Worm (Caenorhabditis elegans) whole organism, L1 larva: ENCODE data around the gene str-118.
A peak's percentile ranks its signal among the peaks of the same experiment; 100 is the strongest.

ENCODE experiments used
- C04F5.9 ChIP-seq: sonication (generic microtip); optimal IDR thresholded peaks from 2 replicates; lab custom pipeline; 2016; ENCODE audit warnings: missing genetic modification characterization, missing compliant biosample characterization
- C16A3.4 ChIP-seq: fragments of 150-350 bp; optimal IDR thresholded peaks from 2 replicates; lab custom pipeline; 2014; ENCODE audit warnings: missing biosample characterization, missing genetic modification characterization
- C34B4.2 ChIP-seq: sonication (generic microtip); optimal IDR thresholded peaks from 2 replicates; lab custom pipeline; 2017; ENCODE audit warnings: mild to moderate bottlenecking, missing genetic modification characterization, missing compliant biosample characterization
- Y116A8C.19 ChIP-seq: sonication (generic microtip); optimal IDR thresholded peaks from 2 replicates; lab custom pipeline; 2016; ENCODE audit warnings: missing compliant biosample characterization, missing genetic modification characterization, borderline replicate concordance
- blmp-1 ChIP-seq: fragments of 150-350 bp; optimal IDR thresholded peaks from 2 replicates; lab custom pipeline; 2014; ENCODE audit warnings: missing biosample characterization, missing genetic modification characterization
- ceh-63 ChIP-seq: fragments of 200-800 bp; sonication (Bioruptor generic); optimal IDR thresholded peaks from 2 replicates; lab custom pipeline; 2018; ENCODE audit warnings: mild to moderate bottlenecking, missing genetic modification characterization, missing compliant biosample characterization
- ceh-82 ChIP-seq, 3 experiments: fragments of 150-350 bp in 1 of 3; sonication (generic microtip) in 2 of 3; optimal IDR thresholded peaks; 2 replicates each; lab custom pipeline; 2014 to 2017; ENCODE audit warnings: missing biosample characterization in 3 of 3, missing genetic modification characterization in 3 of 3
- dsc-1 ChIP-seq: sonication (generic microtip); optimal IDR thresholded peaks from 2 replicates; lab custom pipeline; 2016; ENCODE audit warnings: mild to moderate bottlenecking, missing genetic modification characterization, missing compliant biosample characterization
- efl-1 ChIP-seq, 4 experiments: fragments of 150-350 bp; optimal IDR thresholded peaks in 3 of 4; peaks in 1 of 4; 1 replicate in 1 of 4; 2 replicates in 3 of 4; lab custom pipeline; 2014; ENCODE audit warnings: missing biosample characterization in 2 of 4, missing genetic modification characterization in 2 of 4, missing genetic modification reagents in 2 of 4
- egl-13 ChIP-seq: sonication (generic microtip); optimal IDR thresholded peaks from 2 replicates; lab custom pipeline; 2016; ENCODE audit warnings: missing genotype, missing genetic modification reagents, missing genetic modification characterization, missing compliant biosample characterization
- elt-2 ChIP-seq: sonication (generic microtip); optimal IDR thresholded peaks from 2 replicates; lab custom pipeline; 2016; ENCODE audit warnings: missing genetic modification characterization, mild to moderate bottlenecking, inconsistent platforms, missing compliant biosample characterization, missing genetic modification reagents
- elt-3 ChIP-seq, 6 experiments: fragments of 150-350 bp in 1 of 6; sonication (generic microtip); optimal IDR thresholded peaks; 2 replicates each; lab custom pipeline; 2017 to 2018; ENCODE audit warnings: missing biosample characterization in 6 of 6, missing genetic modification characterization in 6 of 6, inconsistent platforms in 1 of 6
- fkh-10 ChIP-seq: sonication (generic microtip); optimal IDR thresholded peaks from 2 replicates; lab custom pipeline; 2017; ENCODE audit warnings: missing biosample characterization, missing genetic modification reagents, missing genetic modification characterization
- grh-1 ChIP-seq: fragments of 200-800 bp; sonication (Bioruptor generic); IDR thresholded peaks from 2 replicates; pipeline ENCODE4 v1.3.6; 2022; ENCODE audit warnings: missing genetic modification reagents, missing genetic modification characterization, missing compliant biosample characterization
- hlh-17 ChIP-seq: fragments of 200-800 bp; sonication (Bioruptor generic); optimal IDR thresholded peaks from 2 replicates; lab custom pipeline; 2018; ENCODE audit warnings: missing genetic modification characterization, mild to moderate bottlenecking, missing compliant biosample characterization, moderate library complexity, borderline replicate concordance
- hpl-2 ChIP-seq: fragments of 150-350 bp; optimal IDR thresholded peaks from 2 replicates; lab custom pipeline; 2014; ENCODE audit warnings: missing biosample characterization, missing genetic modification reagents, missing genetic modification characterization
- irx-1 ChIP-seq: sonication (generic microtip); optimal IDR thresholded peaks from 2 replicates; lab custom pipeline; 2016; ENCODE audit warnings: missing genetic modification characterization, missing compliant biosample characterization
- isw-1 ChIP-seq: fragments of 200-800 bp; sonication (Bioruptor generic); IDR thresholded peaks from 2 replicates; pipeline ENCODE4 v1.3.6; 2022; ENCODE audit warnings: missing genetic modification characterization, missing compliant biosample characterization
- lin-14 ChIP-seq: fragments of 200-800 bp; sonication (Bioruptor generic); optimal IDR thresholded peaks from 2 replicates; lab custom pipeline; 2018; ENCODE audit warnings: mild to moderate bottlenecking, missing genetic modification characterization, moderate library complexity, missing compliant biosample characterization
- lin-35 ChIP-seq, 2 experiments: fragments of 150-350 bp; optimal IDR thresholded peaks; 2 replicates each; lab custom pipeline; 2014; ENCODE audit warnings: missing biosample characterization in 2 of 2, missing genetic modification characterization in 2 of 2, missing genetic modification reagents in 2 of 2
- lin-39 ChIP-seq: fragments of 150-350 bp; optimal IDR thresholded peaks from 2 replicates; lab custom pipeline; 2014; ENCODE audit warnings: missing biosample characterization, missing genetic modification reagents, missing genetic modification characterization
- lir-3 ChIP-seq: sonication (generic microtip); optimal IDR thresholded peaks from 2 replicates; lab custom pipeline; 2016; ENCODE audit warnings: mild to moderate bottlenecking, missing genetic modification characterization, moderate library complexity, missing compliant biosample characterization; ENCODE audit not compliant: poor library complexity
- lsy-2 ChIP-seq, 2 experiments: fragments of 150-350 bp; optimal IDR thresholded peaks; 2 replicates each; lab custom pipeline; 2014; ENCODE audit warnings: missing biosample characterization in 2 of 2, missing genetic modification characterization in 2 of 2
- mef-2 ChIP-seq: fragments of 150-350 bp; optimal IDR thresholded peaks from 2 replicates; lab custom pipeline; 2014; ENCODE audit warnings: missing biosample characterization, missing genetic modification characterization
- mep-1 ChIP-seq: fragments of 150-350 bp; optimal IDR thresholded peaks from 2 replicates; lab custom pipeline; 2014; ENCODE audit warnings: missing biosample characterization, missing genetic modification characterization
- nhr-11 ChIP-seq: fragments of 150-350 bp; optimal IDR thresholded peaks from 2 replicates; lab custom pipeline; 2014; ENCODE audit warnings: missing biosample characterization, missing genetic modification characterization
- nhr-20 ChIP-seq: sonication (generic microtip); optimal IDR thresholded peaks from 2 replicates; lab custom pipeline; 2016; ENCODE audit warnings: mild to moderate bottlenecking, missing genetic modification characterization, missing compliant biosample characterization
- nhr-47 ChIP-seq: sonication (generic microtip); optimal IDR thresholded peaks from 2 replicates; lab custom pipeline; 2016; ENCODE audit warnings: mild to moderate bottlenecking, missing genetic modification characterization, moderate library complexity, missing compliant biosample characterization
- nhr-71 ChIP-seq: sonication (generic microtip); optimal IDR thresholded peaks from 2 replicates; lab custom pipeline; 2016; ENCODE audit warnings: mild to moderate bottlenecking, missing genetic modification characterization, moderate library complexity, missing compliant biosample characterization
- nhr-84 ChIP-seq: sonication (generic microtip); optimal IDR thresholded peaks from 2 replicates; lab custom pipeline; 2017; ENCODE audit warnings: missing biosample characterization, missing genetic modification characterization
- nhr-85 ChIP-seq: sonication (generic microtip); peaks from one replicate; lab custom pipeline; 2016; ENCODE audit warnings: missing genetic modification characterization, inconsistent platforms, missing compliant biosample characterization
- nhr-90 ChIP-seq: sonication (generic microtip); optimal IDR thresholded peaks from 2 replicates; lab custom pipeline; 2016; ENCODE audit warnings: mild to moderate bottlenecking, missing genetic modification characterization, missing compliant biosample characterization; ENCODE audit not compliant: poor library complexity
- pag-3 ChIP-seq: sonication (generic microtip); optimal IDR thresholded peaks from 2 replicates; lab custom pipeline; 2017; ENCODE audit warnings: missing genetic modification characterization, mild to moderate bottlenecking, missing compliant biosample characterization, antibody characterized with exemption, borderline replicate concordance; ENCODE audit not compliant: insufficient read depth
- rnt-1 ChIP-seq: sonication (generic microtip); optimal IDR thresholded peaks from 2 replicates; lab custom pipeline; 2016; ENCODE audit warnings: mild to moderate bottlenecking, missing genetic modification characterization, moderate library complexity, missing compliant biosample characterization
- snpc-4 ChIP-seq: fragments of 150-350 bp; optimal IDR thresholded peaks from 2 replicates; lab custom pipeline; 2014; ENCODE audit warnings: missing biosample characterization, missing genetic modification characterization
- snu-23 ChIP-seq: sonication (generic microtip); optimal IDR thresholded peaks from 2 replicates; lab custom pipeline; 2016; ENCODE audit warnings: missing genetic modification characterization, missing compliant biosample characterization
- sox-4 ChIP-seq: sonication (generic microtip); optimal IDR thresholded peaks from 2 replicates; lab custom pipeline; 2016; ENCODE audit warnings: missing genetic modification characterization, missing compliant biosample characterization
- swsn-7 ChIP-seq: sonication (generic microtip); optimal IDR thresholded peaks from 2 replicates; lab custom pipeline; 2016; ENCODE audit warnings: missing genetic modification characterization, missing compliant biosample characterization
- tbx-2 ChIP-seq: sonication (generic microtip); optimal IDR thresholded peaks from 2 replicates; lab custom pipeline; 2016; ENCODE audit warnings: missing genetic modification characterization, missing compliant biosample characterization
- unc-130 ChIP-seq: fragments of 150-350 bp; optimal IDR thresholded peaks from 2 replicates; lab custom pipeline; 2017; ENCODE audit warnings: missing biosample characterization, missing genetic modification characterization, inconsistent platforms
- unc-62 ChIP-seq: fragments of 150-350 bp; optimal IDR thresholded peaks from 2 replicates; lab custom pipeline; 2014; ENCODE audit warnings: missing biosample characterization, missing genetic modification reagents, missing genetic modification characterization
- unc-98 ChIP-seq: fragments of 200-800 bp; sonication (Bioruptor generic); IDR thresholded peaks from 2 replicates; pipeline ENCODE4 v1.3.6; 2022; ENCODE audit warnings: missing genetic modification characterization, missing compliant biosample characterization
- vab-15 ChIP-seq: sonication (generic microtip); optimal IDR thresholded peaks from 2 replicates; lab custom pipeline; 2017; ENCODE audit warnings: missing genotype, mild to moderate bottlenecking, missing genetic modification characterization, missing compliant biosample characterization
- xbp-1 ChIP-seq: sonication (generic microtip); optimal IDR thresholded peaks from 2 replicates; lab custom pipeline; 2016; ENCODE audit warnings: missing genetic modification characterization, missing compliant biosample characterization

The str-118 gene

DNA sequence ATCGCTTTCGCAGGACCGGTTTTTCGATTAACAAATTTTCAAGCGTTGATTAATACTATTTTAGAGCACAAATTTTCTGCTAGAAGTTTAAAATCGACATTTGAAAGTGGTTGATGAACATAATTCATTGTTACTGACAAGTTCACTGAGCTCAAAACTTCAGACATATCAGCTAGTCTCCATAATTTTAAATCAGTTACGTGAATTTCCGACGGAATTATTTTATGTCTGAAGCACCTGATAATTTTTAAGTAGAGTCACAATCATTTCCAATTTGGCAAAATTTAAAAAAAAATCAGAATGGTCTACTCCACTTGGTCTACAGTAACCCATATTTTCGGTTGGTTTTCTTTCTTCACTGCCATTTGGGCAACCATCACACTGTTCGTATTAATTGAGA lies at the start of gene str-118:
Gene str-118 (plus strand): TSS at position 301 of the 400 bp plus-strand sequence.
- TF ChIP-seq C04F5.9 (tag; lab: Kevin White, UChicago) (no peak), nhr-90 (no peak), C34B4.2 (no peak), unc-62 (GFP tag; lab: Kevin White, UChicago) (no peak), nhr-84 (tag; lab: Kevin White, UChicago) (no peak), nhr-47 (tag; lab: Kevin White, UChicago) (no peak), ceh-63 (GFP tag; lab: Kevin White, UChicago) (no peak), lir-3 (no peak)

DNA sequence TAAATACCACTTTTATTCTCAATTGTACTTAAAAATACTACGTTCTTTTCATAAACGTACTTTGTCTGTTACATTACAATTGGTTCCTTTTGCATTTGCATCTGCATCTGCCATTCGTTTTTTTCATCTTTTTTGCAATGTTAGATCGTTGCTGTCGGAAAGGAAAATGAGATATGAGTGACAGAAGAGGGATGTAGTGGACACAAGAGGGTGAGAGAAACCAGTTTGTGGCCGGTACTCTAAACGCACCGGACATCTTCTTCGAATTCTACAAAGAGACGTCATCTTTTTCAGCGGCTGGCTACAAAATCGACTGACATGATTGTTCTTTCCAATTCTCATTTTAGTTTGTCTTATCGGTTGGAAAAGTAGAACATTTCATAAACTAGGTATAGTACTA lies 49.2 kb upstream of the str-118 start:
- TF ChIP-seq snu-23 (GFP tag; lab: Kevin White, UChicago) (peak; percentile 40), lir-3 (no peak), grh-1 (GFP tag; lab: Robert Waterston, UW) (peak; percentile 68), unc-130 (tag; lab: Kevin White, UChicago) (no peak), fkh-10 (GFP tag; lab: Kevin White, UChicago) (no peak), pag-3 (tag; lab: Kevin White, UChicago) (no peak), blmp-1 (tag; lab: Kevin White, UChicago) (peak; percentile 78), nhr-85 (tag; lab: Kevin White, UChicago) (peak; percentile 69), lin-35 (GFP tag; optimal IDR thresholded peaks at IDR 0.05; lab: Kevin White, UChicago) (peak in 1 of 2 experiments; percentile 33), snpc-4 (tag; lab: Kevin White, UChicago) (no peak), nhr-20 (tag; lab: Kevin White, UChicago) (peak; percentile 25), hlh-17 (GFP tag; lab: Kevin White, UChicago) (no peak), lin-14 (GFP tag; lab: Kevin White, UChicago) (peak; percentile 70), xbp-1 (tag; lab: Kevin White, UChicago) (peak; percentile 44), elt-3 (tag; optimal IDR thresholded peaks at IDR 0.05; lab: Kevin White, UChicago) (peak in 1 of 6 experiments; percentile 16), unc-98 (GFP tag; lab: Robert Waterston, UW) (no peak), tbx-2 (tag; lab: Kevin White, UChicago) (no peak), mep-1 (tag; lab: Kevin White, UChicago) (peak; percentile 31), isw-1 (GFP tag; lab: Robert Waterston, UW) (no peak), lsy-2 (tag; optimal IDR thresholded peaks at IDR 0.05; lab: Kevin White, UChicago) (no peak), unc-62 (GFP tag; lab: Kevin White, UChicago) (no peak)
- TF ChIP-seq, all 84 proteins: peak for 10

DNA sequence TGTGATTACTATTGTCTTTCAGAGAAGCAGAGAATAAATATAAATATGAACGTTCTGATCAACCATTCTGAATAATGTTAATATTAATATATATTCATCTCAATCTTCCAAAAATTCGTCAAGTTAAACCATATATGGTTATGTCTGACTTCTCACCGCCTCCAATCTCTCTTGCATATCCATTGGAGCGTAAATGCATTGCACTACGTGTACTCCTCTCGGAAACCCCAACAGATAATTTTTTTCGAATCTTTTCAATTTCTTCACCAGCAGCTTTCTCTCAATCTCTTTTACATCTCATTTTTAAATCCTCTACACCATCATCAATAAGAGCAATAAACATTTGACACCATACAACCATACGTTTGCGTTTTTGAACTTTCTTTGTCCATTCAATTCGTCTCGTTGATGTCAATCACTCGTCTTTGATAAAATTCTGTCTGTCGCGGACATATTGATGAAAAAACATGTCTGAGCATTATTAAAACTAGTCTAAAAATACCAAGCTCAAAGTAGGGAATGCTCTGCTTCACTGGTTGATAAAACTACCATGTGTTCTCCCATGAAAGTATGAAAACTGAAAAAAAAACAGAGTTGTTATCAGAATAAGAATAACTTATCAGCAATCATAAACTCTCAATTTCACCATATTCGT lies 48.5 kb upstream of the str-118 start:
- TF ChIP-seq elt-3 (tag; optimal IDR thresholded peaks at IDR 0.05; lab: Kevin White, UChicago) (peak in 1 of 6 experiments; percentile 11), lin-14 (GFP tag; lab: Kevin White, UChicago) (peak; percentile 77), nhr-84 (tag; lab: Kevin White, UChicago) (no peak), elt-2 (tag; lab: Kevin White, UChicago) (peak; percentile 39), rnt-1 (peak; percentile 71), ceh-82 (tag; optimal IDR thresholded peaks at IDR 0.05; lab: Kevin White, UChicago) (peak in 1 of 3 experiments; percentile 62), vab-15 (tag; lab: Kevin White, UChicago) (no peak), C16A3.4 (peak; percentile 83), nhr-71 (tag; lab: Kevin White, UChicago) (peak; percentile 73), hpl-2 (no peak), snpc-4 (tag; lab: Kevin White, UChicago) (peak; percentile 33), snu-23 (GFP tag; lab: Kevin White, UChicago) (peak; percentile 70), nhr-20 (tag; lab: Kevin White, UChicago) (peak; percentile 60), mef-2 (tag; lab: Kevin White, UChicago) (no peak), lir-3 (peak; percentile 30), nhr-47 (tag; lab: Kevin White, UChicago) (peak; percentile 40), egl-13 (tag; lab: Kevin White, UChicago) (no peak), lin-35 (GFP tag; optimal IDR thresholded peaks at IDR 0.05; lab: Kevin White, UChicago) (peak; percentile 30 to 62), Y116A8C.19 (no peak), xbp-1 (tag; lab: Kevin White, UChicago) (peak; percentile 56), nhr-11 (no peak), lin-39 (no peak), sox-4 (no peak), pag-3 (tag; lab: Kevin White, UChicago) (peak; percentile 15), grh-1 (GFP tag; lab: Robert Waterston, UW) (no peak), dsc-1 (peak; percentile 40), irx-1 (no peak), efl-1 (optimal IDR thresholded peaks at IDR 0.05; lab: Kevin White, UChicago) (peak; percentile 68 to 70), efl-1 (GFP tag; optimal IDR thresholded peaks at IDR 0.05 in 1 of 2; lab: Kevin White, UChicago) (peak in 1 of 2 experiments; percentile 44), swsn-7 (peak; percentile 47), mep-1 (tag; lab: Kevin White, UChicago) (peak; percentile 49)
